Worm (Caenorhabditis elegans) whole organism, L2 larva: ENCODE results near the gene C15B12.4.
A peak's percentile ranks its signal among the peaks of the same experiment; 100 is the strongest.

ENCODE experiments used
- C34F6.9 ChIP-seq: fragments of 150-350 bp; optimal IDR thresholded peaks from 2 replicates; lab custom pipeline; 2014; ENCODE audit warnings: missing biosample characterization, missing genetic modification characterization
- F13H6.1 ChIP-seq: sonication (generic microtip); optimal IDR thresholded peaks from 2 replicates; lab custom pipeline; 2016; ENCODE audit warnings: missing genetic modification characterization, missing compliant biosample characterization
- R02D3.7 ChIP-seq: fragments of 150-350 bp; optimal IDR thresholded peaks from 2 replicates; lab custom pipeline; 2014; ENCODE audit warnings: missing biosample characterization, missing genetic modification characterization
- Y55F3AM.14 ChIP-seq: fragments of 200-800 bp; sonication (Bioruptor generic); optimal IDR thresholded peaks from 2 replicates; lab custom pipeline; 2018; ENCODE audit warnings: mild to moderate bottlenecking, missing genetic modification characterization, missing compliant biosample characterization
- alr-1 ChIP-seq: fragments of 150-350 bp; optimal IDR thresholded peaks from 2 replicates; lab custom pipeline; 2014; ENCODE audit warnings: missing biosample characterization, missing genetic modification characterization
- aly-2 ChIP-seq: fragments of 150-350 bp; optimal IDR thresholded peaks from 2 replicates; lab custom pipeline; 2014; ENCODE audit warnings: missing biosample characterization, missing genetic modification characterization
- blmp-1 ChIP-seq: sonication (generic microtip); optimal IDR thresholded peaks from 2 replicates; lab custom pipeline; 2017; ENCODE audit warnings: missing genetic modification characterization, mild to moderate bottlenecking, missing compliant biosample characterization, antibody characterized with exemption, moderate library complexity; ENCODE audit not compliant: insufficient read depth
- ceh-16 ChIP-seq: fragments of 150-350 bp; optimal IDR thresholded peaks from 2 replicates; lab custom pipeline; 2014; ENCODE audit warnings: missing biosample characterization, missing genetic modification characterization
- crh-2 ChIP-seq: sonication (generic microtip); optimal IDR thresholded peaks from 2 replicates; lab custom pipeline; 2017; ENCODE audit warnings: missing biosample characterization, missing genetic modification characterization
- elt-1 ChIP-seq: fragments of 150-350 bp; optimal IDR thresholded peaks from 2 replicates; lab custom pipeline; 2014; ENCODE audit warnings: missing biosample characterization, missing genetic modification characterization
- elt-3 ChIP-seq: sonication (generic microtip); optimal IDR thresholded peaks from 2 replicates; lab custom pipeline; 2017; ENCODE audit warnings: missing biosample characterization, missing genetic modification characterization
- fos-1 ChIP-seq: fragments of 150-350 bp; optimal IDR thresholded peaks from 2 replicates; lab custom pipeline; 2014; ENCODE audit warnings: missing biosample characterization, missing genetic modification characterization
- gmeb-1 ChIP-seq: fragments of 150-350 bp; optimal IDR thresholded peaks from 2 replicates; lab custom pipeline; 2014; ENCODE audit warnings: missing biosample characterization, missing genetic modification characterization
- lin-39 ChIP-seq: fragments of 150-350 bp; optimal IDR thresholded peaks from 2 replicates; lab custom pipeline; 2014; ENCODE audit warnings: missing biosample characterization, missing genetic modification reagents, missing genetic modification characterization
- lsy-2 ChIP-seq, 2 experiments: fragments of 150-350 bp in 1 of 2; sonication (generic microtip) in 1 of 2; optimal IDR thresholded peaks; 2 replicates each; lab custom pipeline; 2014 to 2017; ENCODE audit warnings: missing biosample characterization in 2 of 2, missing genetic modification characterization in 2 of 2
- mab-5 ChIP-seq: fragments of 150-350 bp; optimal IDR thresholded peaks from 2 replicates; lab custom pipeline; 2014; ENCODE audit warnings: missing biosample characterization, missing genetic modification characterization
- mdl-1 ChIP-seq, 2 experiments: fragments of 150-350 bp in 1 of 2; sonication (generic microtip) in 1 of 2; optimal IDR thresholded peaks; 2 replicates each; lab custom pipeline; 2017; ENCODE audit warnings: missing biosample characterization in 2 of 2, missing genetic modification characterization in 2 of 2
- nhr-11 ChIP-seq: fragments of 150-350 bp; optimal IDR thresholded peaks from 2 replicates; lab custom pipeline; 2014; ENCODE audit warnings: missing biosample characterization, missing genetic modification characterization
- nhr-129 ChIP-seq: fragments of 150-350 bp; optimal IDR thresholded peaks from 2 replicates; lab custom pipeline; 2014; ENCODE audit warnings: missing biosample characterization, missing genetic modification characterization
- nhr-23 ChIP-seq: fragments of 150-350 bp; optimal IDR thresholded peaks from 2 replicates; lab custom pipeline; 2014; ENCODE audit warnings: missing biosample characterization, missing genetic modification reagents, missing genetic modification characterization
- nhr-77 ChIP-seq: fragments of 150-350 bp; optimal IDR thresholded peaks from 2 replicates; lab custom pipeline; 2014; ENCODE audit warnings: missing biosample characterization, missing genetic modification characterization
- peb-1 ChIP-seq: fragments of 150-350 bp; optimal IDR thresholded peaks from 2 replicates; lab custom pipeline; 2014; ENCODE audit warnings: missing biosample characterization, missing genetic modification characterization
- sem-4 ChIP-seq: fragments of 150-350 bp; optimal IDR thresholded peaks from 2 replicates; lab custom pipeline; 2014; ENCODE audit warnings: missing biosample characterization, missing genetic modification reagents, missing genetic modification characterization
- skn-1 ChIP-seq: sonication (generic microtip); optimal IDR thresholded peaks from 2 replicates; lab custom pipeline; 2017; ENCODE audit warnings: missing biosample characterization, missing genetic modification characterization
- sma-9 ChIP-seq, 2 experiments: fragments of 150-350 bp in 1 of 2; sonication (generic microtip) in 1 of 2; optimal IDR thresholded peaks; 2 replicates each; lab custom pipeline; 2014 to 2016; ENCODE audit warnings: missing genetic modification characterization in 2 of 2, mild to moderate bottlenecking in 1 of 2, missing biosample characterization in 1 of 2, missing compliant biosample characterization in 1 of 2, missing genetic modification reagents in 1 of 2, moderate library complexity in 1 of 2
- snpc-4 ChIP-seq: fragments of 150-350 bp; optimal IDR thresholded peaks from 2 replicates; lab custom pipeline; 2014; ENCODE audit warnings: missing biosample characterization, missing genetic modification characterization
- unc-39 ChIP-seq: fragments of 150-350 bp; optimal IDR thresholded peaks from 2 replicates; lab custom pipeline; 2014; ENCODE audit warnings: missing biosample characterization, missing genetic modification characterization
- unc-55 ChIP-seq: fragments of 150-350 bp; sonication (generic microtip); optimal IDR thresholded peaks from 3 replicates; lab custom pipeline; 2014; ENCODE audit warnings: missing biosample characterization, missing genetic modification reagents, missing genetic modification characterization
- ztf-1 ChIP-seq: fragments of 200-800 bp; sonication (Bioruptor generic); conservative IDR thresholded peaks from 2 replicates; pipeline ENCODE4 v1.3.6; 2022; ENCODE audit warnings: missing genetic modification characterization, missing compliant biosample characterization
- ztf-11 ChIP-seq: sonication (generic microtip); optimal IDR thresholded peaks from 2 replicates; lab custom pipeline; 2017; ENCODE audit warnings: missing biosample characterization, missing genetic modification characterization

C15B12.4 gene

ce11 chrX:6473698-6474314 lies at the start of gene C15B12.4, which contains the start of gene C15B12.8:
Gene C15B12.4, minus strand, starts transcription at chrX:6473748.
Gene C15B12.8, plus strand, starts transcription at chrX:6474264.
- TF ChIP-seq elt-1 (tag; lab: Kevin White, UChicago), result no peak
- TF ChIP-seq nhr-77 (tag; lab: Kevin White, UChicago), result no peak
- no peak for TF ChIP-seq unc-39 (tag; lab: Kevin White, UChicago)
- no peak for TF ChIP-seq ztf-11 (tag; lab: Kevin White, UChicago)
- no peak for TF ChIP-seq R02D3.7 (tag; lab: Kevin White, UChicago)
- TF ChIP-seq F13H6.1 (tag; lab: Kevin White, UChicago), result no peak
- TF ChIP-seq nhr-129 (tag; lab: Kevin White, UChicago), result no peak

ce11 chrX:6522634-6523070 lies 49.1 kb upstream of the C15B12.4 start:
- TF ChIP-seq sma-9 (GFP tag; optimal IDR thresholded peaks at IDR 0.05; lab: Kevin White, UChicago), result peak; percentile 30
- TF ChIP-seq sma-9 (tag; optimal IDR thresholded peaks at IDR 0.05; lab: Kevin White, UChicago), result no peak
- peak; percentile 49 for TF ChIP-seq F13H6.1 (tag; lab: Kevin White, UChicago)
- no peak for TF ChIP-seq mdl-1 (tag; optimal IDR thresholded peaks at IDR 0.05; lab: Kevin White, UChicago)
- TF ChIP-seq nhr-23 (tag; lab: Kevin White, UChicago), result no peak
- no peak for TF ChIP-seq C34F6.9 (tag; lab: Kevin White, UChicago)
- TF ChIP-seq gmeb-1 (tag; lab: Kevin White, UChicago), result peak; percentile 41
- no peak for TF ChIP-seq ztf-1
- TF ChIP-seq skn-1 (tag; lab: Kevin White, UChicago), result no peak
- no peak for TF ChIP-seq elt-3 (tag; lab: Kevin White, UChicago)
- peak; percentile 22 for TF ChIP-seq crh-2 (tag; lab: Kevin White, UChicago)
- peak; percentile 37 for TF ChIP-seq fos-1 (tag; lab: Kevin White, UChicago)
- TF ChIP-seq, all 48 proteins: peak for 5

- peak; percentile 16 for TF ChIP-seq crh-2 (tag; lab: Kevin White, UChicago)
- TF ChIP-seq lin-39 (tag; lab: Kevin White, UChicago), result no peak
- TF ChIP-seq lsy-2 (tag; optimal IDR thresholded peaks at IDR 0.05; lab: Kevin White, UChicago), result no peak
- TF ChIP-seq Y55F3AM.14, result no peak
- TF ChIP-seq fos-1 (tag; lab: Kevin White, UChicago), result no peak
- peak; percentile 18 for TF ChIP-seq F13H6.1 (tag; lab: Kevin White, UChicago)
- no peak for TF ChIP-seq nhr-11
- no peak for TF ChIP-seq unc-55 (GFP tag; lab: Kevin White, UChicago)
- no peak for TF ChIP-seq elt-3 (tag; lab: Kevin White, UChicago)
- TF ChIP-seq gmeb-1 (tag; lab: Kevin White, UChicago), result peak; percentile 19
- no peak for TF ChIP-seq C34F6.9 (tag; lab: Kevin White, UChicago)
- TF ChIP-seq aly-2 (tag; lab: Kevin White, UChicago), result no peak
Observed at ce11 chrX:6520644-6521043, 47.1 kb upstream of the C15B12.4 start.

- TF ChIP-seq blmp-1 (tag; lab: Kevin White, UChicago) (peak; percentile 27), crh-2 (tag; lab: Kevin White, UChicago) (no peak), nhr-129 (tag; lab: Kevin White, UChicago) (no peak)
Observed at ce11 chrX:6519946-6520345, 46.4 kb upstream of the C15B12.4 start.

ce11 chrX:6519473-6519872 lies 45.9 kb upstream of the C15B12.4 start:
- TF ChIP-seq crh-2 (tag; lab: Kevin White, UChicago) (peak; percentile 36), sma-9 (GFP tag; optimal IDR thresholded peaks at IDR 0.05; lab: Kevin White, UChicago) (no peak), sma-9 (tag; optimal IDR thresholded peaks at IDR 0.05; lab: Kevin White, UChicago) (no peak), alr-1 (tag; lab: Kevin White, UChicago) (no peak), elt-1 (tag; lab: Kevin White, UChicago) (no peak), fos-1 (tag; lab: Kevin White, UChicago) (peak; percentile 29), mab-5 (tag; lab: Kevin White, UChicago) (no peak), blmp-1 (tag; lab: Kevin White, UChicago) (no peak), Y55F3AM.14 (no peak), ceh-16 (tag; lab: Kevin White, UChicago) (no peak), sem-4 (tag; lab: Kevin White, UChicago) (no peak), snpc-4 (tag; lab: Kevin White, UChicago) (no peak), ztf-11 (tag; lab: Kevin White, UChicago) (no peak), peb-1 (tag; lab: Kevin White, UChicago) (no peak), lsy-2 (tag; optimal IDR thresholded peaks at IDR 0.05; lab: Kevin White, UChicago) (no peak)
- TF ChIP-seq, all 48 proteins: peak for 2
